Fruit fly (Drosophila melanogaster): Measurements from ENCODE around the gene spn-A.

The spn-A gene

dm6 chr3R:30043139-30043744 is 12.6 kb downstream of the spn-A start, which contains the start of gene Sry-delta (continued):
- TF ChIP-seq CG42726 (GFP tag; IDR thresholded peaks at IDR 0.05; ENCODE audit: partially characterized antibody) (peak; percentile 46; the same call in 1 of the 2 replicates), CG15073 (GFP tag; optimal IDR thresholded peaks at IDR 0.05) (peak; percentile 3), CG14667 (GFP tag; IDR thresholded peaks at IDR 0.05) (peak; percentile 93), Ssrp (tag; optimal IDR thresholded peaks at IDR 0.05) (peak; percentile 40), CG1603 (tag; optimal IDR thresholded peaks at IDR 0.05) (peak; percentile 99), sisA (GFP tag; IDR thresholded peaks at IDR 0.05) (peak; percentile 78), wdn (GFP tag; IDR thresholded peaks at IDR 0.05) (peak; percentile 56; the same call in 1 of the 2 replicates), scrt (GFP tag; optimal IDR thresholded peaks at IDR 0.05) (no peak), NFAT (GFP tag; IDR thresholded peaks at IDR 0.05) (peak; percentile 88), CG3163 (GFP tag; optimal IDR thresholded peaks at IDR 0.05) (peak; percentile 60), luna (GFP tag; optimal IDR thresholded peaks at IDR 0.05) (peak; percentile 84), Optix (GFP tag; IDR thresholded peaks at IDR 0.05) (peak; percentile 68), CG3726 (GFP tag; IDR thresholded peaks at IDR 0.05) (0 out of 3 replicates have a peak, but pooled peaks have one; percentile 49), CG34422 (GFP tag; IDR thresholded peaks at IDR 0.05) (peak; percentile 84), Oli (tag; optimal IDR thresholded peaks at IDR 0.05) (no peak), lab (GFP tag; optimal IDR thresholded peaks at IDR 0.05) (no peak), pros (GFP tag; optimal IDR thresholded peaks at IDR 0.05) (no peak), nom (GFP tag; optimal IDR thresholded peaks at IDR 0.05) (peak; percentile 70), Ptx1 (GFP tag; IDR thresholded peaks at IDR 0.05) (peak; percentile 86), grau (tag; optimal IDR thresholded peaks at IDR 0.05) (peak; percentile 70), Rx (GFP tag; IDR thresholded peaks at IDR 0.05) (peak; percentile 67), HLH54F (GFP tag; optimal IDR thresholded peaks at IDR 0.05) (peak; percentile 90), tup (GFP tag; optimal IDR thresholded peaks at IDR 0.05) (peak; percentile 46), gro (GFP tag; optimal IDR thresholded peaks at IDR 0.05) (peak; percentile 93), nerfin-2 (GFP tag; IDR thresholded peaks at IDR 0.05; ENCODE audit: partially characterized antibody) (peak; percentile 19; the same call in 1 of the 2 replicates), Six4 (GFP tag; optimal IDR thresholded peaks at IDR 0.05) (peak; percentile 64), CG3838 (GFP tag; optimal IDR thresholded peaks at IDR 0.05) (peak; percentile 20), hb (GFP tag; IDR thresholded peaks at IDR 0.05; ENCODE audit: partially characterized antibody) (peak; percentile 60; the same call in 2 of the 3 replicates), Dref (GFP tag; IDR thresholded peaks at IDR 0.05) (peak; percentile 77), hth (optimal IDR thresholded peaks at IDR 0.05) (no peak), Dad (GFP tag; optimal IDR thresholded peaks at IDR 0.05) (peak; percentile 91), zf30C (GFP tag; optimal IDR thresholded peaks at IDR 0.05) (no peak), sob (GFP tag; IDR thresholded peaks at IDR 0.05) (peak; percentile 90), HLH3B (GFP tag; IDR thresholded peaks at IDR 0.05) (peak; percentile 63), eyg (GFP tag; optimal IDR thresholded peaks at IDR 0.05) (peak; percentile 61), CG9609 (GFP tag; optimal IDR thresholded peaks at IDR 0.05) (peak; percentile 85), CG17361 (GFP tag; IDR thresholded peaks at IDR 0.05) (peak; percentile 71), CG12236 (GFP tag; optimal IDR thresholded peaks at IDR 0.05) (peak; percentile 18), GATAe (GFP tag; conservative IDR thresholded peaks at IDR 0.05) (peak; percentile 22; the same call in 1 of the 2 replicates), Eip74EF (GFP tag; optimal IDR thresholded peaks at IDR 0.05) (no peak), CG14050 (GFP tag; IDR thresholded peaks at IDR 0.05) (peak; percentile 47; the same call in 2 of the 3 replicates), CG31365 (tag; optimal IDR thresholded peaks at IDR 0.05) (no peak), CG1529 (GFP tag; optimal IDR thresholded peaks at IDR 0.05) (no peak), kni (GFP tag; optimal IDR thresholded peaks at IDR 0.05) (peak; percentile 17), CG2889 (GFP tag; IDR thresholded peaks at IDR 0.05) (peak; percentile 55; the same call in 2 of the 3 replicates), CG7357 (GFP tag; IDR thresholded peaks at IDR 0.05) (peak; percentile 50; the same call in 1 of the 3 replicates), Vsx1 (GFP tag; optimal IDR thresholded peaks at IDR 0.05) (no peak), CG3995 (GFP tag; optimal IDR thresholded peaks at IDR 0.05) (peak; percentile 69), Nf-YB (GFP tag; optimal IDR thresholded peaks at IDR 0.05) (no peak)
